Worm (Caenorhabditis elegans) whole organism, L4/young adult: ENCODE results near the gene nhr-254.

Experiments used
- W03F9.2 ChIP-seq: fragments of 150-350 bp; optimal IDR thresholded peaks from 2 replicates; lab custom pipeline; 2014; ENCODE audit warnings: missing biosample characterization, missing genetic modification characterization
- dao-5 ChIP-seq: sonication (generic microtip); optimal IDR thresholded peaks from 2 replicates; lab custom pipeline; 2016; ENCODE audit warnings: missing genotype, missing genetic modification characterization, moderate library complexity, missing compliant biosample characterization
- him-1 ChIP-seq: sonication (generic microtip); optimal IDR thresholded peaks from 2 replicates; lab custom pipeline; 2016; ENCODE audit warnings: missing genotype, missing genetic modification reagents, missing genetic modification characterization, missing compliant biosample characterization

DNA sequence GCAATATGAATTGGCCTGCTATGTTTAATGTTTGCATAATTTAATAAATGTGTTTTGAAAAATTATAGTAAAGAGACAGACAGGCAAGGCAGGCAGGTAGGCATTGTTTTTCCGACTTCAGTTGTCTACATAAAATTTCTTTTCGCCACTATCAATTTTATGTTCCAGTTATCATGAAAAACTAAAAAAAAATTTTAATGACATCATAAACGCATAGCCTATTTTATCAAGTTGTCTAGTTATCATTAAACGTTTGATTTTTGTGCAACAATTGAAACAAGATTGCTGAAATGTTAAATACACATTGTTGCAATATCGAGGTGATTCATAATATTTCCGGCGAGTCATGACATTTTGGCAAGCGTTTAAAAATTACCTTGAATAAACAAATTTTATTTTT, 22.6 kb downstream of the nhr-254 start:
- TF ChIP-seq dao-5 (no peak), W03F9.2 (tag; lab: Kevin White, UChicago) (no peak), him-1 (tag; lab: Kevin White, UChicago) (no peak)
